Fruit fly (Drosophila melanogaster) whole organism, embryonic: Measurements from ENCODE around the gene CG14961.
A peak's percentile ranks its signal among the peaks of the same experiment; 100 is the strongest.

Experiments
- Awh ChIP-seq: fragments of 200-800 bp; sonication (Bioruptor generic); IDR thresholded peaks from 2 replicates; pipeline ENCODE4, ENCODE4 v1.3.6; 2022; ENCODE audit warnings: missing biosample characterization, missing genetic modification characterization
- CG10274 ChIP-seq: fragments of 200-800 bp; sonication (Bioruptor generic); optimal IDR thresholded peaks from 3 replicates; lab custom pipeline; 2017; ENCODE audit warnings: missing biosample characterization, mild to moderate bottlenecking, missing genetic modification characterization
- CG10543 ChIP-seq: fragments of 200-800 bp; sonication (Bioruptor generic); optimal IDR thresholded peaks from 3 replicates; lab custom pipeline; 2017; ENCODE audit warnings: missing biosample characterization, mild to moderate bottlenecking, missing genetic modification characterization, moderate library complexity
- CG11085 ChIP-seq: fragments of 200-800 bp; sonication (Bioruptor generic); IDR thresholded peaks from 2 replicates; pipeline ENCODE4 v1.3.6; 2022; ENCODE audit warnings: missing biosample characterization, missing genetic modification characterization
- CG11247 ChIP-seq: fragments of 200-800 bp; sonication (Bioruptor generic); IDR thresholded peaks from 2 replicates; pipeline ENCODE4 v1.3.6; 2022; ENCODE audit warnings: missing biosample characterization, missing genetic modification characterization
- CG11456 ChIP-seq: fragments of 200-800 bp; sonication (Bioruptor generic); IDR thresholded peaks from 3 replicates; pipeline ENCODE4 v1.3.6; 2022; ENCODE audit warnings: missing biosample characterization, missing genetic modification characterization
- CG11560 ChIP-seq: fragments of 200-800 bp; sonication (Bioruptor generic); IDR thresholded peaks from 3 replicates; pipeline ENCODE4 v1.3.6; 2022; ENCODE audit warnings: missing biosample characterization, missing genetic modification characterization
- CG12942 ChIP-seq: fragments of 200-800 bp; sonication (Bioruptor generic); optimal IDR thresholded peaks from 3 replicates; lab custom pipeline; 2016; ENCODE audit warnings: missing biosample characterization, missing genetic modification characterization
- CG13424 ChIP-seq: fragments of 200-800 bp; sonication (Bioruptor generic); optimal IDR thresholded peaks from 2 replicates; lab custom pipeline; 2019; ENCODE audit warnings: missing biosample characterization, mild to moderate bottlenecking, missing genetic modification characterization, moderate library complexity
- CG14014 ChIP-seq: fragments of 200-800 bp; sonication (Bioruptor generic); IDR thresholded peaks from 2 replicates; pipeline ENCODE4 v1.3.6; 2022; ENCODE audit warnings: missing biosample characterization, missing genetic modification characterization
- CG14050 ChIP-seq: fragments of 200-800 bp; sonication (Bioruptor generic); IDR thresholded peaks from 3 replicates; pipeline ENCODE4 v1.3.6; 2022; ENCODE audit warnings: missing biosample characterization, missing genetic modification characterization
- CG17361 ChIP-seq: fragments of 200-800 bp; sonication (Bioruptor generic); IDR thresholded peaks from 3 replicates; pipeline ENCODE4 v1.3.6; 2022; ENCODE audit warnings: missing biosample characterization, missing genetic modification characterization
- CG17612 ChIP-seq: fragments of 200-800 bp; sonication (Bioruptor generic); IDR thresholded peaks from 2 replicates; pipeline ENCODE4 v1.3.6; 2022; ENCODE audit warnings: missing biosample characterization, missing genetic modification characterization
- CG18011 ChIP-seq: fragments of 200-800 bp; sonication (Bioruptor generic); optimal IDR thresholded peaks from 2 replicates; lab custom pipeline; 2017; ENCODE audit warnings: missing biosample characterization, missing genetic modification characterization, mild to moderate bottlenecking, moderate library complexity, missing genotype
- CG2875 ChIP-seq: fragments of 200-800 bp; sonication (Bioruptor generic); optimal IDR thresholded peaks from 2 replicates; lab custom pipeline; 2017; ENCODE audit warnings: missing biosample characterization, mild to moderate bottlenecking, missing genetic modification characterization, missing genetic modification reagents
- CG31388 ChIP-seq: fragments of 200-800 bp; sonication (Bioruptor generic); optimal IDR thresholded peaks from 2 replicates; lab custom pipeline; 2016; ENCODE audit warnings: missing biosample characterization, missing genetic modification characterization
- CG32532 ChIP-seq: fragments of 200-800 bp; sonication (Bioruptor generic); IDR thresholded peaks from 2 replicates; pipeline ENCODE4 v1.3.6; 2022; ENCODE audit warnings: missing biosample characterization, missing genetic modification characterization
- CG4404 ChIP-seq: fragments of 200-800 bp; sonication (Bioruptor generic); IDR thresholded peaks from 2 replicates; pipeline ENCODE4 v1.3.6; 2022; ENCODE audit warnings: missing biosample characterization, missing genetic modification characterization
- CG4617 ChIP-seq: fragments of 200-800 bp; sonication (Bioruptor generic); optimal IDR thresholded peaks from 3 replicates; lab custom pipeline; 2016; ENCODE audit warnings: missing biosample characterization, missing genetic modification characterization, borderline replicate concordance
- CG4707 ChIP-seq: fragments of 200-800 bp; sonication (Bioruptor generic); optimal IDR thresholded peaks from 2 replicates; lab custom pipeline; 2018; ENCODE audit warnings: missing biosample characterization, mild to moderate bottlenecking, missing genetic modification characterization, moderate library complexity
- CG5180 ChIP-seq: fragments of 200-800 bp; sonication (Bioruptor generic); optimal IDR thresholded peaks from 3 replicates; lab custom pipeline; 2017; ENCODE audit warnings: missing biosample characterization, missing genetic modification characterization, mild to moderate bottlenecking, moderate library complexity, missing genetic modification reagents
- CG6813 ChIP-seq: fragments of 200-800 bp; sonication (Bioruptor generic); optimal IDR thresholded peaks from 2 replicates; lab custom pipeline; 2017; ENCODE audit warnings: missing biosample characterization, missing genetic modification characterization, mild to moderate bottlenecking, moderate library complexity, missing genetic modification reagents
- CG9215 ChIP-seq: fragments of 200-800 bp; sonication (Bioruptor generic); IDR thresholded peaks from 2 replicates; pipeline ENCODE4 v1.3.6; 2022; ENCODE audit warnings: missing biosample characterization, missing genetic modification characterization
- CHES-1-like ChIP-seq: fragments of 200-800 bp; sonication (Bioruptor generic); optimal IDR thresholded peaks from 2 replicates; lab custom pipeline; 2016; ENCODE audit warnings: missing biosample characterization, missing genetic modification characterization
- Dad ChIP-seq: fragments of 200-800 bp; sonication (Bioruptor generic); optimal IDR thresholded peaks from 3 replicates; lab custom pipeline; 2016; ENCODE audit warnings: missing biosample characterization, missing genetic modification characterization
- Fer3 ChIP-seq: fragments of 200-800 bp; sonication (Bioruptor generic); optimal IDR thresholded peaks from 2 replicates; lab custom pipeline; 2018; ENCODE audit warnings: missing biosample characterization, mild to moderate bottlenecking, missing genetic modification characterization, moderate library complexity
- HLH4C ChIP-seq: fragments of 200-800 bp; sonication (Bioruptor generic); IDR thresholded peaks from 3 replicates; pipeline ENCODE4 v1.3.6; 2022; ENCODE audit warnings: missing biosample characterization, missing genetic modification characterization; ENCODE audit not compliant: partially characterized antibody
- HmgD ChIP-seq: fragments of 200-800 bp; sonication (Bioruptor generic); optimal IDR thresholded peaks from 3 replicates; lab custom pipeline; 2016; ENCODE audit warnings: missing biosample characterization, missing genetic modification characterization
- Hr78 ChIP-seq, 2 experiments: fragments of 200-800 bp in 1 of 2; fragments of >200 bp in 1 of 2; sonication (Bioruptor generic) in 1 of 2; optimal IDR thresholded peaks; 2 replicates each; lab custom pipeline; 2017 to 2019; ENCODE audit warnings: missing biosample characterization in 2 of 2, missing genetic modification characterization in 2 of 2, mild to moderate bottlenecking in 1 of 2, moderate library complexity in 1 of 2
- MBD-R2 ChIP-seq: fragments of 200-800 bp; sonication (Bioruptor generic); IDR thresholded peaks from 2 replicates; pipeline ENCODE4 v1.3.6; 2022; ENCODE audit warnings: missing biosample characterization, missing genetic modification characterization
- MTF-1 ChIP-seq: fragments of 200-800 bp; sonication (Bioruptor generic); optimal IDR thresholded peaks from 2 replicates; lab custom pipeline; 2018; ENCODE audit warnings: missing biosample characterization, mild to moderate bottlenecking, missing genetic modification characterization, borderline replicate concordance
- Ptx1 ChIP-seq: fragments of 200-800 bp; sonication (Bioruptor generic); IDR thresholded peaks from 2 replicates; pipeline ENCODE4 v1.3.6; 2022; ENCODE audit warnings: missing biosample characterization, missing genetic modification characterization
- Rx ChIP-seq: fragments of 200-800 bp; sonication (Bioruptor generic); IDR thresholded peaks from 2 replicates; pipeline ENCODE4 v1.3.6; 2022; ENCODE audit warnings: missing biosample characterization, missing genetic modification characterization
- Ssrp ChIP-seq: fragments of 200-800 bp; sonication (Bioruptor generic); optimal IDR thresholded peaks from 2 replicates; lab custom pipeline; 2018; ENCODE audit warnings: missing biosample characterization, mild to moderate bottlenecking, missing genetic modification characterization, moderate library complexity
- Stat92E ChIP-seq, 3 experiments: fragments of >200 bp in 2 of 3; fragments of 200-800 bp in 1 of 3; sonication (Bioruptor generic) in 1 of 3; optimal IDR thresholded peaks; 2 replicates each; lab custom pipeline; 2017 to 2019; ENCODE audit warnings: missing biosample characterization in 3 of 3, missing genetic modification characterization in 3 of 3, mild to moderate bottlenecking in 1 of 3, moderate library complexity in 1 of 3
- Trl ChIP-seq, 3 experiments: fragments of >200 bp in 2 of 3; fragments of 200-800 bp in 1 of 3; sonication (Bioruptor generic) in 1 of 3; optimal IDR thresholded peaks; 2 replicates in 1 of 3; 3 replicates in 2 of 3; lab custom pipeline; 2016 to 2017; ENCODE audit warnings: missing biosample characterization in 1 of 3, missing genetic modification characterization in 1 of 3
- ap ChIP-seq: fragments of 200-800 bp; sonication (Bioruptor generic); IDR thresholded peaks from 2 replicates; pipeline ENCODE4 v1.3.6; 2022; ENCODE audit warnings: missing biosample characterization, missing genetic modification characterization
- croc ChIP-seq: fragments of 200-800 bp; sonication (Bioruptor generic); conservative IDR thresholded peaks from 3 replicates; pipeline ENCODE4 v1.3.6; 2022; ENCODE audit warnings: missing biosample characterization, missing genetic modification characterization
- danr ChIP-seq: fragments of 200-800 bp; sonication (Bioruptor generic); IDR thresholded peaks from 2 replicates; pipeline ENCODE4 v1.3.6; 2022; ENCODE audit warnings: missing biosample characterization, missing genetic modification characterization
- emc ChIP-seq: fragments of 200-800 bp; sonication (Bioruptor generic); optimal IDR thresholded peaks from 2 replicates; lab custom pipeline; 2016; ENCODE audit warnings: missing biosample characterization, missing genetic modification characterization
- gem ChIP-seq: fragments of 200-800 bp; sonication (Bioruptor generic); optimal IDR thresholded peaks from 2 replicates; lab custom pipeline; 2019; ENCODE audit warnings: missing biosample characterization, mild to moderate bottlenecking, missing genetic modification characterization, moderate library complexity
- gsb-n ChIP-seq: fragments of 200-800 bp; sonication (Bioruptor generic); optimal IDR thresholded peaks from 3 replicates; lab custom pipeline; 2018; ENCODE audit warnings: missing biosample characterization, mild to moderate bottlenecking, missing genetic modification characterization
- ind ChIP-seq: fragments of 200-800 bp; sonication (Bioruptor generic); optimal IDR thresholded peaks from 3 replicates; lab custom pipeline; 2016; ENCODE audit warnings: missing biosample characterization, missing genetic modification characterization
- kni ChIP-seq: fragments of 200-800 bp; sonication (Bioruptor generic); optimal IDR thresholded peaks from 3 replicates; lab custom pipeline; 2017; ENCODE audit warnings: mild to moderate bottlenecking, missing biosample characterization, missing genetic modification reagents, missing genetic modification characterization
- pros ChIP-seq: fragments of 200-800 bp; sonication (Bioruptor generic); optimal IDR thresholded peaks from 3 replicates; lab custom pipeline; 2019; ENCODE audit warnings: missing biosample characterization, mild to moderate bottlenecking, missing genetic modification characterization, moderate library complexity
- pzg ChIP-seq: fragments of 200-800 bp; sonication (Bioruptor generic); optimal IDR thresholded peaks from 3 replicates; lab custom pipeline; 2018; ENCODE audit warnings: missing biosample characterization, mild to moderate bottlenecking, missing genetic modification characterization, moderate library complexity
- salm ChIP-seq: fragments of 200-800 bp; sonication (Bioruptor generic); optimal IDR thresholded peaks from 2 replicates; lab custom pipeline; 2018; ENCODE audit warnings: missing biosample characterization, mild to moderate bottlenecking, missing genetic modification characterization
- sr ChIP-seq: fragments of 200-800 bp; sonication (Bioruptor generic); IDR thresholded peaks from 3 replicates; pipeline ENCODE4 v1.3.6; 2022; ENCODE audit warnings: missing biosample characterization, missing genetic modification characterization
- stc ChIP-seq: fragments of 200-800 bp; sonication (Bioruptor generic); IDR thresholded peaks from 2 replicates; pipeline ENCODE4 v1.3.6; 2022; ENCODE audit warnings: missing biosample characterization, missing genetic modification characterization
- vnd ChIP-seq: fragments of 200-800 bp; sonication (Bioruptor generic); IDR thresholded peaks from 3 replicates; pipeline ENCODE4 v1.3.6; 2022; ENCODE audit warnings: missing biosample characterization, missing genetic modification characterization; ENCODE audit not compliant: partially characterized antibody

Gene CG14961

dm6 chr3L:3288414-3288813 is 41.4 kb upstream of the CG14961 start (continued):
- TF ChIP-seq CG17361 = peak; percentile 40; the same call in 1 of the 3 replicates
- TF ChIP-seq CG4404 = no peak
- TF ChIP-seq HmgD (GFP tag; lab: Kevin White, UChicago) = no peak
- TF ChIP-seq CG14050 (GFP tag; lab: Robert Waterston, UW) = no peak
- TF ChIP-seq CG4707 (GFP tag; lab: Kevin White, UChicago) = no peak
- peak; percentile 68 for TF ChIP-seq CG11247 (GFP tag; lab: Robert Waterston, UW)
- TF ChIP-seq stc = no peak
- TF ChIP-seq croc (GFP tag; lab: Robert Waterston, UW) = no peak
- peak; percentile 18; the same call in 1 of the 2 replicates for TF ChIP-seq MBD-R2 (GFP tag; lab: Robert Waterston, UW)
- no peak for TF ChIP-seq pzg (GFP tag; lab: Kevin White, UChicago)
- no peak for TF ChIP-seq CG11560 (tag; lab: Robert Waterston, UW)
- no peak for TF ChIP-seq emc (GFP tag; lab: Kevin White, UChicago)
- TF ChIP-seq gem (tag; lab: Kevin White, UChicago) = no peak
- no peak for TF ChIP-seq Rx (GFP tag; lab: Robert Waterston, UW)
- no peak for TF ChIP-seq Hr78 (GFP tag; optimal IDR thresholded peaks at IDR 0.05; lab: Kevin White, UChicago)
- no peak for TF ChIP-seq CG2875 (GFP tag; lab: Kevin White, UChicago)
- no peak for TF ChIP-seq HLH4C (GFP tag; lab: Robert Waterston, UW)
- no peak for TF ChIP-seq kni
- TF ChIP-seq pros = no peak
- TF ChIP-seq CG12942 (GFP tag; lab: Kevin White, UChicago) = no peak
- no peak for TF ChIP-seq CG31388 (GFP tag; lab: Kevin White, UChicago)
- no peak for TF ChIP-seq Ssrp (tag; lab: Kevin White, UChicago)
- TF ChIP-seq MTF-1 (GFP tag; lab: Kevin White, UChicago) = peak; percentile 32
- TF ChIP-seq ind (GFP tag; lab: Kevin White, UChicago) = peak; percentile 29
- TF ChIP-seq CG6813 (GFP tag; lab: Kevin White, UChicago) = no peak
- no peak for TF ChIP-seq CG5180 (GFP tag; lab: Kevin White, UChicago)
- no peak for TF ChIP-seq Stat92E (GFP tag; optimal IDR thresholded peaks at IDR 0.05; lab: Kevin White, UChicago)
- TF ChIP-seq Fer3 (tag; lab: Kevin White, UChicago) = peak; percentile 32
- no peak for TF ChIP-seq vnd (GFP tag; lab: Robert Waterston, UW)
- TF ChIP-seq CG32532 (GFP tag; lab: Robert Waterston, UW) = peak; percentile 86
- no peak for TF ChIP-seq CG17612 (GFP tag; lab: Robert Waterston, UW)
- TF ChIP-seq CG14014 = peak; percentile 44; the same call in 1 of the 2 replicates
- TF ChIP-seq sr (GFP tag; lab: Robert Waterston, UW) = 0 out of 3 replicates have a peak, but pooled peaks have one; percentile 21
- peak; percentile 60 for TF ChIP-seq Ptx1 (GFP tag; lab: Robert Waterston, UW)
- TF ChIP-seq salm (tag; lab: Kevin White, UChicago) = no peak
- TF ChIP-seq Dad (GFP tag; lab: Kevin White, UChicago) = no peak
- no peak for TF ChIP-seq CG9215 (GFP tag; lab: Robert Waterston, UW)
- TF ChIP-seq Awh (GFP tag; lab: Robert Waterston, UW) = no peak
- no peak for TF ChIP-seq CHES-1-like (GFP tag; lab: Kevin White, UChicago)
- no peak for TF ChIP-seq Trl (optimal IDR thresholded peaks at IDR 0.05; lab: Kevin White, UChicago)
- no peak for TF ChIP-seq Trl (GFP tag; optimal IDR thresholded peaks at IDR 0.05; lab: Kevin White, UChicago)
- TF ChIP-seq danr (GFP tag; lab: Robert Waterston, UW) = no peak
- 0 out of 2 replicates have a peak, but pooled peaks have one; percentile 44 for TF ChIP-seq CG11085 (GFP tag; lab: Robert Waterston, UW)
- no peak for TF ChIP-seq gsb-n (tag; lab: Kevin White, UChicago)
- TF ChIP-seq CG11456 (GFP tag; lab: Robert Waterston, UW) = peak; percentile 93
- TF ChIP-seq CG18011 (GFP tag; lab: Kevin White, UChicago) = no peak
- TF ChIP-seq ap = no peak
- no peak for TF ChIP-seq CG10543 (GFP tag; lab: Kevin White, UChicago)
- no peak for TF ChIP-seq CG4617
- no peak for TF ChIP-seq CG10274 (GFP tag; lab: Kevin White, UChicago)
- no peak for TF ChIP-seq CG13424 (tag; lab: Kevin White, UChicago)
